Fruit fly (Drosophila melanogaster) whole organism, embryonic: Measurements from ENCODE around the gene ClpP.

Source experiments
- CG10267 ChIP-seq: fragments of 200-800 bp; sonication (Bioruptor generic); optimal IDR thresholded peaks from 2 replicates; lab custom pipeline; 2018; ENCODE audit warnings: missing biosample characterization, mild to moderate bottlenecking, missing genetic modification characterization, moderate library complexity
- CG10274 ChIP-seq: fragments of 200-800 bp; sonication (Bioruptor generic); optimal IDR thresholded peaks from 3 replicates; lab custom pipeline; 2017; ENCODE audit warnings: missing biosample characterization, mild to moderate bottlenecking, missing genetic modification characterization
- CG10462 ChIP-seq: fragments of 200-800 bp; sonication (Bioruptor generic); optimal IDR thresholded peaks from 2 replicates; lab custom pipeline; 2016; ENCODE audit warnings: missing biosample characterization, missing genetic modification characterization
- CG11560 ChIP-seq: fragments of 200-800 bp; sonication (Bioruptor generic); IDR thresholded peaks from 3 replicates; pipeline ENCODE4 v1.3.6; 2022; ENCODE audit warnings: missing biosample characterization, missing genetic modification characterization
- CG11695 ChIP-seq: fragments of 200-800 bp; sonication (Bioruptor generic); IDR thresholded peaks from 3 replicates; pipeline ENCODE4 v1.3.6; 2022; ENCODE audit warnings: missing biosample characterization, missing genetic modification characterization
- CG13894 ChIP-seq: fragments of 200-800 bp; sonication (Bioruptor generic); optimal IDR thresholded peaks from 3 replicates; lab custom pipeline; 2018; ENCODE audit warnings: missing biosample characterization, mild to moderate bottlenecking, missing genetic modification characterization, moderate library complexity
- CG14014 ChIP-seq: fragments of 200-800 bp; sonication (Bioruptor generic); IDR thresholded peaks from 2 replicates; pipeline ENCODE4 v1.3.6; 2022; ENCODE audit warnings: missing biosample characterization, missing genetic modification characterization
- CG18011 ChIP-seq: fragments of 200-800 bp; sonication (Bioruptor generic); optimal IDR thresholded peaks from 2 replicates; lab custom pipeline; 2017; ENCODE audit warnings: missing biosample characterization, missing genetic modification characterization, mild to moderate bottlenecking, moderate library complexity, missing genotype
- CG2875 ChIP-seq: fragments of 200-800 bp; sonication (Bioruptor generic); optimal IDR thresholded peaks from 2 replicates; lab custom pipeline; 2017; ENCODE audit warnings: missing biosample characterization, mild to moderate bottlenecking, missing genetic modification characterization, missing genetic modification reagents
- CG31365 ChIP-seq: fragments of 200-800 bp; sonication (Bioruptor generic); optimal IDR thresholded peaks from 2 replicates; lab custom pipeline; 2018; ENCODE audit warnings: missing biosample characterization, mild to moderate bottlenecking, missing genetic modification characterization
- CG32532 ChIP-seq: fragments of 200-800 bp; sonication (Bioruptor generic); IDR thresholded peaks from 2 replicates; pipeline ENCODE4 v1.3.6; 2022; ENCODE audit warnings: missing biosample characterization, missing genetic modification characterization
- CG33557 ChIP-seq: fragments of 200-800 bp; sonication (Bioruptor generic); optimal IDR thresholded peaks from 2 replicates; lab custom pipeline; 2019; ENCODE audit warnings: missing biosample characterization, mild to moderate bottlenecking, missing genetic modification characterization, moderate library complexity
- CG3995 ChIP-seq: fragments of 200-800 bp; sonication (Bioruptor generic); optimal IDR thresholded peaks from 3 replicates; lab custom pipeline; 2016; ENCODE audit warnings: missing biosample characterization, missing genetic modification characterization
- CG6272 ChIP-seq: fragments of 200-800 bp; sonication (Bioruptor generic); IDR thresholded peaks from 2 replicates; pipeline ENCODE4 v1.3.6; 2022; ENCODE audit warnings: missing biosample characterization, missing genetic modification characterization
- CG6654 ChIP-seq: fragments of 200-800 bp; sonication (Bioruptor generic); optimal IDR thresholded peaks from 2 replicates; lab custom pipeline; 2017; ENCODE audit warnings: missing biosample characterization, mild to moderate bottlenecking, missing genetic modification characterization
- CG7745 ChIP-seq: fragments of 200-800 bp; sonication (Bioruptor generic); optimal IDR thresholded peaks from 2 replicates; lab custom pipeline; 2018; ENCODE audit warnings: missing biosample characterization, mild to moderate bottlenecking, missing genetic modification characterization, moderate library complexity
- CG8944 ChIP-seq: fragments of 200-800 bp; sonication (Bioruptor generic); optimal IDR thresholded peaks from 3 replicates; lab custom pipeline; 2016; ENCODE audit warnings: missing biosample characterization, missing genetic modification characterization
- D19A ChIP-seq: fragments of 200-800 bp; optimal IDR thresholded peaks from 3 replicates; lab custom pipeline; 2019; ENCODE audit warnings: missing biosample characterization, mild to moderate bottlenecking, missing genetic modification characterization, moderate library complexity
- Elba2 ChIP-seq: fragments of 200-800 bp; sonication (Bioruptor generic); optimal IDR thresholded peaks from 3 replicates; lab custom pipeline; 2016; ENCODE audit warnings: missing biosample characterization, missing genetic modification characterization
- Hr78 ChIP-seq, 2 experiments: fragments of 200-800 bp in 1 of 2; fragments of >200 bp in 1 of 2; sonication (Bioruptor generic) in 1 of 2; optimal IDR thresholded peaks; 2 replicates each; lab custom pipeline; 2017 to 2019; ENCODE audit warnings: missing biosample characterization in 2 of 2, missing genetic modification characterization in 2 of 2, mild to moderate bottlenecking in 1 of 2, moderate library complexity in 1 of 2
- Nf-YA ChIP-seq: fragments of 200-800 bp; sonication (Bioruptor generic); IDR thresholded peaks from 2 replicates; pipeline ENCODE4 v1.3.6; 2022; ENCODE audit warnings: missing biosample characterization, missing genetic modification characterization
- Nf-YB ChIP-seq: fragments of 200-800 bp; sonication (Bioruptor generic); optimal IDR thresholded peaks from 3 replicates; lab custom pipeline; 2019; ENCODE audit warnings: missing biosample characterization, mild to moderate bottlenecking, missing genetic modification characterization, moderate library complexity
- Rfx ChIP-seq: fragments of 200-800 bp; sonication (Bioruptor generic); IDR thresholded peaks from 2 replicates; pipeline ENCODE4 v1.3.6; 2022; ENCODE audit warnings: missing biosample characterization, missing genetic modification characterization
- Six4 ChIP-seq: fragments of 200-800 bp; sonication (Bioruptor generic); optimal IDR thresholded peaks from 2 replicates; lab custom pipeline; 2016; ENCODE audit warnings: missing biosample characterization, missing genetic modification characterization
- Sox102F ChIP-seq: fragments of 200-800 bp; sonication (Bioruptor generic); optimal IDR thresholded peaks from 2 replicates; lab custom pipeline; 2018; ENCODE audit warnings: missing biosample characterization, mild to moderate bottlenecking, missing genetic modification characterization, moderate library complexity
- ap ChIP-seq: fragments of 200-800 bp; sonication (Bioruptor generic); IDR thresholded peaks from 2 replicates; pipeline ENCODE4 v1.3.6; 2022; ENCODE audit warnings: missing biosample characterization, missing genetic modification characterization
- bbx ChIP-seq: fragments of 200-800 bp; sonication (Bioruptor generic); IDR thresholded peaks from 2 replicates; pipeline ENCODE4 v1.3.6; 2022; ENCODE audit warnings: missing biosample characterization, missing genetic modification characterization; ENCODE audit not compliant: partially characterized antibody
- ci ChIP-seq: fragments of 200-800 bp; sonication (Bioruptor generic); IDR thresholded peaks from 3 replicates; pipeline ENCODE4 v1.3.6; 2022; ENCODE audit warnings: missing biosample characterization, missing genetic modification characterization
- crol ChIP-seq: fragments of 200-800 bp; sonication (Bioruptor generic); IDR thresholded peaks from 2 replicates; pipeline ENCODE4 v1.3.6; 2022; ENCODE audit warnings: missing biosample characterization, missing genetic modification characterization
- fd102C ChIP-seq: fragments of 200-800 bp; sonication (Bioruptor generic); optimal IDR thresholded peaks from 2 replicates; lab custom pipeline; 2018; ENCODE audit warnings: missing biosample characterization, mild to moderate bottlenecking, missing genetic modification characterization, moderate library complexity
- ftz-f1 ChIP-seq: fragments of 200-800 bp; sonication (Bioruptor generic); optimal IDR thresholded peaks from 2 replicates; lab custom pipeline; 2016; ENCODE audit warnings: missing biosample characterization, missing genetic modification characterization
- gro ChIP-seq: fragments of 200-800 bp; sonication (Bioruptor generic); optimal IDR thresholded peaks from 2 replicates; lab custom pipeline; 2016; ENCODE audit warnings: missing biosample characterization, missing genetic modification characterization
- hb ChIP-seq: fragments of 200-800 bp; sonication (Bioruptor generic); IDR thresholded peaks from 3 replicates; pipeline ENCODE4 v1.3.6; 2022; ENCODE audit warnings: missing biosample characterization, missing genetic modification characterization; ENCODE audit not compliant: partially characterized antibody
- lab ChIP-seq: fragments of 200-800 bp; sonication (Bioruptor generic); optimal IDR thresholded peaks from 3 replicates; lab custom pipeline; 2017; ENCODE audit warnings: missing biosample characterization, missing genetic modification characterization, mild to moderate bottlenecking, moderate library complexity, missing genetic modification reagents
- lola ChIP-seq, 3 experiments: fragments of >200 bp in 2 of 3; fragments of 200-800 bp in 1 of 3; sonication (Bioruptor generic) in 1 of 3; optimal IDR thresholded peaks; 2 replicates each; lab custom pipeline; 2017 to 2019; ENCODE audit warnings: missing biosample characterization in 3 of 3, missing genetic modification characterization in 3 of 3, mild to moderate bottlenecking in 1 of 3, moderate library complexity in 1 of 3
- mld ChIP-seq: fragments of 200-800 bp; sonication (Bioruptor generic); IDR thresholded peaks from 3 replicates; pipeline ENCODE4 v1.3.6; 2022; ENCODE audit warnings: missing biosample characterization, missing genetic modification characterization; ENCODE audit not compliant: partially characterized antibody
- nau ChIP-seq: fragments of 200-800 bp; sonication (Bioruptor generic); optimal IDR thresholded peaks from 3 replicates; lab custom pipeline; 2017; ENCODE audit warnings: missing biosample characterization, mild to moderate bottlenecking, missing genetic modification characterization, missing genetic modification reagents
- nerfin-2 ChIP-seq: fragments of 200-800 bp; sonication (Bioruptor generic); IDR thresholded peaks from 2 replicates; pipeline ENCODE4 v1.3.6; 2022; ENCODE audit warnings: missing biosample characterization, missing genetic modification characterization; ENCODE audit not compliant: partially characterized antibody
- nom ChIP-seq: fragments of 200-800 bp; sonication (Bioruptor generic); optimal IDR thresholded peaks from 2 replicates; lab custom pipeline; 2017; ENCODE audit warnings: missing biosample characterization, missing genetic modification characterization, mild to moderate bottlenecking, moderate library complexity, missing genetic modification reagents
- odd ChIP-seq: fragments of 200-800 bp; sonication (Bioruptor generic); optimal IDR thresholded peaks from 2 replicates; lab custom pipeline; 2017; ENCODE audit warnings: missing biosample characterization, mild to moderate bottlenecking, missing genetic modification characterization
- onecut ChIP-seq: fragments of 200-800 bp; sonication (Bioruptor generic); IDR thresholded peaks from 2 replicates; pipeline ENCODE4 v1.3.6; 2022; ENCODE audit warnings: missing biosample characterization, missing genetic modification characterization
- pzg ChIP-seq: fragments of 200-800 bp; sonication (Bioruptor generic); optimal IDR thresholded peaks from 3 replicates; lab custom pipeline; 2018; ENCODE audit warnings: missing biosample characterization, mild to moderate bottlenecking, missing genetic modification characterization, moderate library complexity
- salm ChIP-seq: fragments of 200-800 bp; sonication (Bioruptor generic); optimal IDR thresholded peaks from 2 replicates; lab custom pipeline; 2018; ENCODE audit warnings: missing biosample characterization, mild to moderate bottlenecking, missing genetic modification characterization
- shn ChIP-seq: fragments of 200-800 bp; sonication (Bioruptor generic); optimal IDR thresholded peaks from 3 replicates; lab custom pipeline; 2016; ENCODE audit warnings: missing biosample characterization, missing genetic modification characterization
- sqz ChIP-seq: fragments of 200-800 bp; sonication (Bioruptor generic); optimal IDR thresholded peaks from 3 replicates; lab custom pipeline; 2018; ENCODE audit warnings: missing biosample characterization, mild to moderate bottlenecking, missing genetic modification characterization
- ssp ChIP-seq: fragments of 200-800 bp; sonication (Bioruptor generic); IDR thresholded peaks from 2 replicates; pipeline ENCODE4 v1.3.6; 2022; ENCODE audit warnings: missing biosample characterization, missing genetic modification characterization
- stwl ChIP-seq: fragments of 200-800 bp; sonication (Bioruptor generic); optimal IDR thresholded peaks from 3 replicates; lab custom pipeline; 2018; ENCODE audit warnings: missing biosample characterization, mild to moderate bottlenecking, missing genetic modification characterization, moderate library complexity
- trh ChIP-seq: fragments of 200-800 bp; sonication (Bioruptor generic); optimal IDR thresholded peaks from 2 replicates; lab custom pipeline; 2016; ENCODE audit warnings: missing biosample characterization, missing genetic modification characterization
- twi ChIP-seq: fragments of 200-800 bp; optimal IDR thresholded peaks from 2 replicates; lab custom pipeline; 2019; ENCODE audit warnings: missing biosample characterization, mild to moderate bottlenecking, missing genetic modification characterization, moderate library complexity

The ClpP gene

DNA sequence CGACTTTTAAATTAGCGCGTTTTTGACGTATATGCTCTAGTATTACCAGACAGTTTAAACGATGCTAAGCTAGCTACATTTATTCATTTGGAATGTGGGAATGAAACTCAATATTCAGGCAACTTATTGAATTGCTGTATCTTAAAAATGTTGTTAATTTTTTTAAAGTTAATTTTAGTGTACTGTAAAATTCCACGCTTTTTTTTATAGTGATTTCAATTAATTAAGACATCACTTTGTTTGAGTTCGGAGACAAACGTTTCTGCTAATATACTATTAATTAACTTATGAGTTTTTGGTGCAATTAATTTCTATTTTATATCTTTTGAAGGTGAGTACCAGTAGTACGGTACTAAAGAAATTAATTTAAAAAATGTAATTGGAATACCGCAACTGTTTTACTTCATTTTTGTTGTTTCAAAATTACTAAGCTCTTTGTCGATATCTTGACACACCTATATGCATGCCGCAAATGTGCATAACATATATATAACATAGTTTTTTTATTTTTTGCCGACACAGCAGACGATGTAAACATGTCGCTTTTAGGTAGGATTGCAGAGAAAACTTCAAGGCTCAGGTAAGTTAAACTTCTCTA, 29.7 kb downstream of the ClpP start, which contains the start of the genes Cdk1 and mRpS7 (continued):
- TF ChIP-seq nau (peak; percentile 12), CG8944 (GFP tag; lab: Kevin White, UChicago) (peak; percentile 42), CG7745 (tag; lab: Kevin White, UChicago) (no peak), ftz-f1 (no peak), CG18011 (GFP tag; lab: Kevin White, UChicago) (peak; percentile 9), CG31365 (tag; lab: Kevin White, UChicago) (no peak), stwl (tag; lab: Kevin White, UChicago) (no peak), ssp (GFP tag; lab: Robert Waterston, UW) (peak; percentile 71), crol (GFP tag; lab: Robert Waterston, UW) (no peak), CG32532 (GFP tag; lab: Robert Waterston, UW) (peak; percentile 77), hb (GFP tag; lab: Robert Waterston, UW) (no peak), pzg (GFP tag; lab: Kevin White, UChicago) (peak; percentile 47), sqz (GFP tag; lab: Kevin White, UChicago) (peak; percentile 39), Sox102F (GFP tag; lab: Kevin White, UChicago) (no peak), CG33557 (peak; percentile 40), CG14014 (GFP tag; lab: Robert Waterston, UW) (peak; percentile 70), salm (peak; percentile 66), nom (GFP tag; lab: Kevin White, UChicago) (no peak), ci (GFP tag; lab: Robert Waterston, UW) (peak; percentile 82; the same call in 2 of the 3 replicates), mld (GFP tag; lab: Robert Waterston, UW) (no peak), odd (GFP tag; lab: Kevin White, UChicago) (no peak), Rfx (peak; percentile 70), Elba2 (peak; percentile 29), twi (peak; percentile 62), onecut (GFP tag; lab: Robert Waterston, UW) (0 out of 2 replicates have a peak, but pooled peaks have one; percentile 12), lab (GFP tag; lab: Kevin White, UChicago) (no peak), CG3995 (peak; percentile 4), D19A (tag; lab: Kevin White, UChicago) (peak; percentile 68), lola (GFP tag; optimal IDR thresholded peaks at IDR 0.05; lab: Kevin White, UChicago) (peak in 1 of 3 experiments; percentile 72), ap (GFP tag; lab: Robert Waterston, UW) (0 out of 2 replicates have a peak, but pooled peaks have one; percentile 40), CG10462 (peak; percentile 46), shn (GFP tag; lab: Kevin White, UChicago) (peak; percentile 31), CG10274 (no peak), CG13894 (tag; lab: Kevin White, UChicago) (peak; percentile 47), CG11560 (tag; lab: Robert Waterston, UW) (no peak), fd102C (GFP tag; lab: Kevin White, UChicago) (no peak), bbx (GFP tag; lab: Robert Waterston, UW) (no peak), CG11695 (peak; percentile 70), CG2875 (GFP tag; lab: Kevin White, UChicago) (peak; percentile 27), CG6654 (GFP tag; lab: Kevin White, UChicago) (peak; percentile 7), Nf-YB (GFP tag; lab: Kevin White, UChicago) (peak; percentile 51), nerfin-2 (GFP tag; lab: Robert Waterston, UW) (no peak), gro (no peak), Six4 (GFP tag; lab: Kevin White, UChicago) (peak; percentile 48), Nf-YA (GFP tag; lab: Robert Waterston, UW) (no peak), Hr78 (GFP tag; optimal IDR thresholded peaks at IDR 0.05; lab: Kevin White, UChicago) (no peak), CG6272 (GFP tag; lab: Robert Waterston, UW) (0 out of 2 replicates have a peak, but pooled peaks have one; percentile 7), trh (GFP tag; lab: Kevin White, UChicago) (peak; percentile 60), CG10267 (peak; percentile 74)
